Worm (Caenorhabditis elegans): Measurements from ENCODE around the gene B0244.5.

The B0244.5 gene

ce11 chrIII:5769726-5770235 lies 25.1 kb downstream of the B0244.5 start, which contains the start of gene cutl-23 (continued):
- no peak for TF ChIP-seq nhr-77 (tag; optimal IDR thresholded peaks at IDR 0.05)
- TF ChIP-seq alr-1 (tag; optimal IDR thresholded peaks at IDR 0.05; ENCODE audit: borderline replicate concordance): no peak
- peak; percentile 35 for TF ChIP-seq nhr-90 (tag; optimal IDR thresholded peaks at IDR 0.05; ENCODE audit: poor library complexity)

DNA sequence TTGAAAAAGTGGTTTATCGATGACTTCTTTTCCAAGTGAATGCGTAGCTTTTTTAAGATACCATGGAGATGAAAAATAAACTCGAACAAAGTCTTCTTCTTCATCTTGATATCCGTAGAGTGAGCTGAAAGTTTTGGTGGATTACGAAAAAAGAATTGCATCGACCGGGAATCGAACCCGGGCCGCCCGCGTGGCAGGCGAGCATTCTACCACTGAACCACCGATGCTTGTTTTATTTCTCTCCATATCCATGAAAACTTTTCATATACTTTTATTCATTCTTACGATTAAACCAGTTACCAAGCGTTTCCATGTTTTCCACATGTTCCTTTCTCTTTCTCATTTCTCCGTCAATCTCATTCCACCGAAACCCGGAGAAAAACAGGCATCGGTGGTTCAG lies 37.4 kb downstream of the B0244.5 start:
- TF ChIP-seq ceh-90 (tag; optimal IDR thresholded peaks at IDR 0.05) (no peak), nhr-11 (tag; optimal IDR thresholded peaks at IDR 0.05) (no peak), jun-1 (tag; optimal IDR thresholded peaks at IDR 0.05) (no peak), vab-15 (tag; optimal IDR thresholded peaks at IDR 0.05) (no peak), hlh-17 (GFP tag; optimal IDR thresholded peaks at IDR 0.05; ENCODE audit: borderline replicate concordance) (no peak), unc-130 (tag; optimal IDR thresholded peaks at IDR 0.05) (no peak), zag-1 (tag; optimal IDR thresholded peaks at IDR 0.05) (no peak), nhr-28 (tag; optimal IDR thresholded peaks at IDR 0.05) (no peak), sox-4 (tag; optimal IDR thresholded peaks at IDR 0.05) (no peak), fos-1 (tag; optimal IDR thresholded peaks at IDR 0.05) (no peak), dsc-1 (tag; optimal IDR thresholded peaks at IDR 0.05) (no peak), nhr-76 (tag; optimal IDR thresholded peaks at IDR 0.05) (no peak)

ce11 chrIII:5785273-5785929 lies 40.7 kb downstream of the B0244.5 start, which contains the start of gene Y37B11A.3:
Gene Y37B11A.3, minus strand, starts transcription at chrIII:5785323.
- TF ChIP-seq fkh-8 (tag; optimal IDR thresholded peaks at IDR 0.05) (peak; percentile 81), ceh-8 (GFP tag; optimal IDR thresholded peaks at IDR 0.05) (peak; percentile 73), elt-2 (tag; optimal IDR thresholded peaks at IDR 0.05) (peak; percentile 29), nhr-19 (GFP tag; conservative IDR thresholded peaks at IDR 0.05) (peak; percentile 86), hpl-2 (GFP tag; optimal IDR thresholded peaks at IDR 0.05) (peak; percentile 30), pax-3 (tag; optimal IDR thresholded peaks at IDR 0.05) (peak; percentile 71), tbx-2 (tag; optimal IDR thresholded peaks at IDR 0.05) (peak; percentile 79), fkh-4 (tag; optimal IDR thresholded peaks at IDR 0.05; ENCODE audit: borderline replicate concordance) (peak; percentile 36), nhr-47 (tag; optimal IDR thresholded peaks at IDR 0.05) (peak; percentile 89), egl-13 (tag; optimal IDR thresholded peaks at IDR 0.05) (peak; percentile 9), blmp-1 (tag; optimal IDR thresholded peaks at IDR 0.05) (peak; percentile 47), lin-39 (tag; optimal IDR thresholded peaks at IDR 0.05) (peak; percentile 20), efl-1 (optimal IDR thresholded peaks at IDR 0.05) (peak; percentile 85 to 86), efl-1 (GFP tag; optimal IDR thresholded peaks at IDR 0.05 in 1 of 2) (peak; percentile 81 to 98), mab-9 (GFP tag; IDR thresholded peaks at IDR 0.05) (peak; percentile 62), rnt-1 (tag; optimal IDR thresholded peaks at IDR 0.05) (peak; percentile 90), lin-15B (tag; optimal IDR thresholded peaks at IDR 0.05) (peak; percentile 71), ceh-88 (GFP tag; IDR thresholded peaks at IDR 0.05) (no peak), ztf-11 (tag; optimal IDR thresholded peaks at IDR 0.05) (peak in 1 of 2 experiments; percentile 51), ztf-4 (tag; optimal IDR thresholded peaks at IDR 0.05) (no peak), zip-4 (GFP tag; optimal IDR thresholded peaks at IDR 0.05) (peak; percentile 100), irx-1 (tag; optimal IDR thresholded peaks at IDR 0.05) (peak; percentile 67), C16A3.4 (tag; optimal IDR thresholded peaks at IDR 0.05) (peak; percentile 77), ces-1 (GFP tag; optimal IDR thresholded peaks at IDR 0.05) (no peak), jun-1 (tag; optimal IDR thresholded peaks at IDR 0.05) (peak; percentile 67), fkh-10 (GFP tag; optimal IDR thresholded peaks at IDR 0.05) (peak; percentile 11), ama-1 (optimal IDR thresholded peaks at IDR 0.05) (no peak), lsy-2 (tag; optimal IDR thresholded peaks at IDR 0.05) (peak; percentile 81 to 83), unc-98 (GFP tag; IDR thresholded peaks at IDR 0.05) (peak; percentile 11; the same call in 1 of the 2 replicates), sup-37 (GFP tag; optimal IDR thresholded peaks at IDR 0.05) (no peak), sptf-1 (tag; optimal IDR thresholded peaks at IDR 0.05) (no peak), alr-1 (tag; optimal IDR thresholded peaks at IDR 0.05; ENCODE audit: borderline replicate concordance) (no peak), snu-23 (GFP tag; optimal IDR thresholded peaks at IDR 0.05) (peak; percentile 85), sox-4 (tag; optimal IDR thresholded peaks at IDR 0.05) (peak; percentile 41), ceh-82 (tag; optimal IDR thresholded peaks at IDR 0.05) (peak; percentile 87), isw-1 (GFP tag; IDR thresholded peaks at IDR 0.05) (peak; percentile 86), hlh-4 (tag; optimal IDR thresholded peaks at IDR 0.05) (no peak)
